Fruit fly (Drosophila melanogaster) whole organism, embryonic: ENCODE results near the gene CG1824.

Experiments
- C15 ChIP-seq: fragments of 200-800 bp; sonication (Bioruptor generic); IDR thresholded peaks from 3 replicates; pipeline ENCODE4 v1.3.6; 2022; ENCODE audit warnings: missing biosample characterization, missing genetic modification characterization
- CG10209 ChIP-seq: fragments of 200-800 bp; sonication (Bioruptor generic); optimal IDR thresholded peaks from 3 replicates; lab custom pipeline; 2017; ENCODE audit warnings: missing biosample characterization, mild to moderate bottlenecking, missing genetic modification characterization, missing genetic modification reagents
- CG10462 ChIP-seq: fragments of 200-800 bp; sonication (Bioruptor generic); optimal IDR thresholded peaks from 2 replicates; lab custom pipeline; 2016; ENCODE audit warnings: missing biosample characterization, missing genetic modification characterization
- CG11456 ChIP-seq: fragments of 200-800 bp; sonication (Bioruptor generic); IDR thresholded peaks from 3 replicates; pipeline ENCODE4 v1.3.6; 2022; ENCODE audit warnings: missing biosample characterization, missing genetic modification characterization
- CG12155 ChIP-seq: fragments of 200-800 bp; sonication (Bioruptor generic); optimal IDR thresholded peaks from 3 replicates; lab custom pipeline; 2016; ENCODE audit warnings: missing biosample characterization, missing genetic modification characterization
- CG12659 ChIP-seq: fragments of 200-800 bp; sonication (Bioruptor generic); optimal IDR thresholded peaks from 3 replicates; lab custom pipeline; 2017; ENCODE audit warnings: mild to moderate bottlenecking, missing biosample characterization, missing genetic modification reagents, missing genetic modification characterization
- CG14014 ChIP-seq: fragments of 200-800 bp; sonication (Bioruptor generic); IDR thresholded peaks from 2 replicates; pipeline ENCODE4 v1.3.6; 2022; ENCODE audit warnings: missing biosample characterization, missing genetic modification characterization
- CG14667 ChIP-seq: fragments of 200-800 bp; sonication (Bioruptor generic); IDR thresholded peaks from 2 replicates; pipeline ENCODE4 v1.3.6; 2022; ENCODE audit warnings: missing biosample characterization, missing genetic modification characterization
- CG15011 ChIP-seq: fragments of 200-800 bp; sonication (Bioruptor generic); optimal IDR thresholded peaks from 3 replicates; lab custom pipeline; 2018; ENCODE audit warnings: missing biosample characterization, mild to moderate bottlenecking, missing genetic modification characterization
- CG15514 ChIP-seq: fragments of 200-800 bp; sonication (Bioruptor generic); optimal IDR thresholded peaks from 3 replicates; lab custom pipeline; 2017; ENCODE audit warnings: missing biosample characterization, missing genetic modification characterization, mild to moderate bottlenecking, moderate library complexity, missing genetic modification reagents
- CG1647 ChIP-seq: fragments of 200-800 bp; sonication (Bioruptor generic); optimal IDR thresholded peaks from 3 replicates; lab custom pipeline; 2016; ENCODE audit warnings: missing biosample characterization, missing genetic modification characterization
- CG2678 ChIP-seq: fragments of 200-800 bp; sonication (Bioruptor generic); optimal IDR thresholded peaks from 3 replicates; lab custom pipeline; 2019; ENCODE audit warnings: missing biosample characterization, mild to moderate bottlenecking, missing genetic modification characterization, moderate library complexity
- CG30403 ChIP-seq: fragments of 200-800 bp; sonication (Bioruptor generic); optimal IDR thresholded peaks from 3 replicates; lab custom pipeline; 2016; ENCODE audit warnings: missing biosample characterization, missing genetic modification characterization
- CG3407 ChIP-seq: fragments of 200-800 bp; sonication (Bioruptor generic); optimal IDR thresholded peaks from 2 replicates; lab custom pipeline; 2018; ENCODE audit warnings: missing biosample characterization, mild to moderate bottlenecking, missing genetic modification characterization
- CG3847 ChIP-seq: fragments of 200-800 bp; sonication (Bioruptor generic); IDR thresholded peaks from 2 replicates; pipeline ENCODE4 v1.3.6; 2022; ENCODE audit warnings: missing biosample characterization, missing genetic modification characterization
- CG6254 ChIP-seq: fragments of 200-800 bp; sonication (Bioruptor generic); optimal IDR thresholded peaks from 3 replicates; lab custom pipeline; 2017; ENCODE audit warnings: mild to moderate bottlenecking, missing biosample characterization, missing genetic modification reagents, missing genetic modification characterization
- CG6689 ChIP-seq: fragments of 200-800 bp; sonication (Bioruptor generic); IDR thresholded peaks from 2 replicates; pipeline ENCODE4 v1.3.6; 2022; ENCODE audit warnings: missing biosample characterization, missing genetic modification characterization
- CG7786 ChIP-seq: fragments of 200-800 bp; sonication (Bioruptor generic); optimal IDR thresholded peaks from 2 replicates; lab custom pipeline; 2016; ENCODE audit warnings: missing biosample characterization, missing genetic modification characterization
- D19A ChIP-seq: fragments of 200-800 bp; optimal IDR thresholded peaks from 3 replicates; lab custom pipeline; 2019; ENCODE audit warnings: missing biosample characterization, mild to moderate bottlenecking, missing genetic modification characterization, moderate library complexity
- Dbx ChIP-seq: fragments of 200-800 bp; sonication (Bioruptor generic); IDR thresholded peaks from 3 replicates; pipeline ENCODE4 v1.3.6; 2022; ENCODE audit warnings: missing biosample characterization, missing genetic modification characterization
- Deaf1 ChIP-seq: fragments of 200-800 bp; optimal IDR thresholded peaks from 3 replicates; lab custom pipeline; 2019; ENCODE audit warnings: missing biosample characterization, mild to moderate bottlenecking, missing genetic modification characterization, moderate library complexity
- H15 ChIP-seq: fragments of 200-800 bp; sonication (Bioruptor generic); IDR thresholded peaks from 3 replicates; pipeline ENCODE4 v1.3.6; 2022; ENCODE audit warnings: missing biosample characterization, missing genetic modification characterization
- H2.0 ChIP-seq: fragments of 200-800 bp; sonication (Bioruptor generic); IDR thresholded peaks from 2 replicates; pipeline ENCODE4 v1.3.6; 2022; ENCODE audit warnings: missing biosample characterization, missing genetic modification characterization
- Hr51 ChIP-seq, 2 experiments: fragments of 200-800 bp; sonication (Bioruptor generic); optimal IDR thresholded peaks; 2 replicates in 1 of 2; 3 replicates in 1 of 2; lab custom pipeline; 2016 to 2018; ENCODE audit warnings: missing biosample characterization in 2 of 2, missing genetic modification characterization in 2 of 2, mild to moderate bottlenecking in 1 of 2, moderate library complexity in 1 of 2
- Mad ChIP-seq: fragments of 200-800 bp; sonication (Bioruptor generic); optimal IDR thresholded peaks from 2 replicates; lab custom pipeline; 2016; ENCODE audit warnings: missing biosample characterization, missing genetic modification characterization
- NC2β ChIP-seq: fragments of 200-800 bp; sonication (Bioruptor generic); optimal IDR thresholded peaks from 2 replicates; lab custom pipeline; 2016; ENCODE audit warnings: missing biosample characterization, missing genetic modification characterization
- Optix ChIP-seq: fragments of 200-800 bp; sonication (Bioruptor generic); IDR thresholded peaks from 3 replicates; pipeline ENCODE4 v1.3.6; 2022; ENCODE audit warnings: missing biosample characterization, missing genetic modification characterization
- PHDP ChIP-seq: fragments of 200-800 bp; sonication (Bioruptor generic); optimal IDR thresholded peaks from 3 replicates; lab custom pipeline; 2018; ENCODE audit warnings: missing biosample characterization, mild to moderate bottlenecking, missing genetic modification characterization, moderate library complexity
- Six4 ChIP-seq: fragments of 200-800 bp; sonication (Bioruptor generic); optimal IDR thresholded peaks from 2 replicates; lab custom pipeline; 2016; ENCODE audit warnings: missing biosample characterization, missing genetic modification characterization
- ap ChIP-seq: fragments of 200-800 bp; sonication (Bioruptor generic); IDR thresholded peaks from 2 replicates; pipeline ENCODE4 v1.3.6; 2022; ENCODE audit warnings: missing biosample characterization, missing genetic modification characterization
- ato ChIP-seq: fragments of 200-800 bp; sonication (Bioruptor generic); IDR thresholded peaks from 2 replicates; pipeline ENCODE4 v1.3.6; 2022; ENCODE audit warnings: missing biosample characterization, missing genetic modification characterization; ENCODE audit not compliant: partially characterized antibody
- caup ChIP-seq: fragments of 200-800 bp; sonication (Bioruptor generic); optimal IDR thresholded peaks from 3 replicates; lab custom pipeline; 2017; ENCODE audit warnings: missing biosample characterization, mild to moderate bottlenecking, missing genetic modification characterization, moderate library complexity; ENCODE audit not compliant: severe bottlenecking
- dati ChIP-seq: fragments of 200-800 bp; sonication (Bioruptor generic); IDR thresholded peaks from 2 replicates; pipeline ENCODE4 v1.3.6; 2022; ENCODE audit warnings: missing biosample characterization, missing genetic modification characterization
- emc ChIP-seq: fragments of 200-800 bp; sonication (Bioruptor generic); optimal IDR thresholded peaks from 2 replicates; lab custom pipeline; 2016; ENCODE audit warnings: missing biosample characterization, missing genetic modification characterization
- fu2 ChIP-seq: fragments of 200-800 bp; sonication (Bioruptor generic); optimal IDR thresholded peaks from 2 replicates; lab custom pipeline; 2016; ENCODE audit warnings: missing biosample characterization, missing genetic modification characterization
- gem ChIP-seq: fragments of 200-800 bp; sonication (Bioruptor generic); optimal IDR thresholded peaks from 2 replicates; lab custom pipeline; 2019; ENCODE audit warnings: missing biosample characterization, mild to moderate bottlenecking, missing genetic modification characterization, moderate library complexity
- hth ChIP-seq: fragments of >200 bp; optimal IDR thresholded peaks from 2 replicates; lab custom pipeline; 2017; ENCODE audit warnings: inconsistent platforms
- jumu ChIP-seq: fragments of 200-800 bp; sonication (Bioruptor generic); optimal IDR thresholded peaks from 3 replicates; lab custom pipeline; 2016; ENCODE audit warnings: missing biosample characterization, missing genetic modification characterization
- kay ChIP-seq: fragments of 200-800 bp; sonication (Bioruptor generic); optimal IDR thresholded peaks from 2 replicates; lab custom pipeline; 2016; ENCODE audit warnings: missing biosample characterization, missing genetic modification characterization
- luna ChIP-seq: fragments of 200-800 bp; sonication (Bioruptor generic); optimal IDR thresholded peaks from 2 replicates; lab custom pipeline; 2016; ENCODE audit warnings: missing biosample characterization, missing genetic modification characterization
- nerfin-1 ChIP-seq: fragments of 200-800 bp; sonication (Bioruptor generic); optimal IDR thresholded peaks from 3 replicates; lab custom pipeline; 2019; ENCODE audit warnings: missing biosample characterization, mild to moderate bottlenecking, missing genetic modification characterization, moderate library complexity
- nerfin-2 ChIP-seq: fragments of 200-800 bp; sonication (Bioruptor generic); IDR thresholded peaks from 2 replicates; pipeline ENCODE4 v1.3.6; 2022; ENCODE audit warnings: missing biosample characterization, missing genetic modification characterization; ENCODE audit not compliant: partially characterized antibody
- nom ChIP-seq: fragments of 200-800 bp; sonication (Bioruptor generic); optimal IDR thresholded peaks from 2 replicates; lab custom pipeline; 2017; ENCODE audit warnings: missing biosample characterization, missing genetic modification characterization, mild to moderate bottlenecking, moderate library complexity, missing genetic modification reagents
- row ChIP-seq: fragments of 200-800 bp; sonication (Bioruptor generic); IDR thresholded peaks from 3 replicates; pipeline ENCODE4 v1.3.6; 2022; ENCODE audit warnings: missing biosample characterization, missing genetic modification characterization
- sima ChIP-seq: fragments of 200-800 bp; sonication (Bioruptor generic); optimal IDR thresholded peaks from 2 replicates; lab custom pipeline; 2016; ENCODE audit warnings: missing biosample characterization, missing genetic modification characterization
- stc ChIP-seq: fragments of 200-800 bp; sonication (Bioruptor generic); IDR thresholded peaks from 2 replicates; pipeline ENCODE4 v1.3.6; 2022; ENCODE audit warnings: missing biosample characterization, missing genetic modification characterization
- zfh2 ChIP-seq: fragments of 200-800 bp; sonication (Bioruptor generic); optimal IDR thresholded peaks from 2 replicates; lab custom pipeline; 2016; ENCODE audit warnings: missing biosample characterization, missing genetic modification characterization

The CG1824 gene

dm6 chrX:12583870-12584390 lies 11.5 kb downstream of the CG1824 start (continued):
- TF ChIP-seq CG10209 (GFP tag; lab: Kevin White, UChicago) (no peak), CG30403 (no peak), sima (GFP tag; lab: Kevin White, UChicago) (no peak), nerfin-1 (peak; percentile 56), CG3407 (GFP tag; lab: Kevin White, UChicago) (no peak), PHDP (tag; lab: Kevin White, UChicago) (peak; percentile 1), zfh2 (GFP tag; lab: Kevin White, UChicago) (no peak), CG2678 (tag; lab: Kevin White, UChicago) (peak; percentile 27), Deaf1 (tag; lab: Kevin White, UChicago) (peak; percentile 85), H15 (GFP tag; lab: Robert Waterston, UW) (0 out of 3 replicates have a peak, but pooled peaks have one; percentile 8)

- TF ChIP-seq CG12155 (GFP tag; lab: Kevin White, UChicago) = peak; percentile 25
- peak; percentile 67 for TF ChIP-seq row (GFP tag; lab: Robert Waterston, UW)
- TF ChIP-seq dati (GFP tag; lab: Robert Waterston, UW) = no peak
- no peak for TF ChIP-seq nerfin-2 (GFP tag; lab: Robert Waterston, UW)
- TF ChIP-seq CG12659 = peak; percentile 86
- TF ChIP-seq CG1647 (GFP tag; lab: Kevin White, UChicago) = peak; percentile 1
- no peak for TF ChIP-seq CG15011 (GFP tag; lab: Kevin White, UChicago)
- peak; percentile 27; the same call in 1 of the 2 replicates for TF ChIP-seq CG14014 (GFP tag; lab: Robert Waterston, UW)
- peak; percentile 42; the same call in 1 of the 2 replicates for TF ChIP-seq ato (GFP tag; lab: Robert Waterston, UW)
- peak; percentile 79 for TF ChIP-seq CG15514
- TF ChIP-seq luna = peak; percentile 15
- peak; percentile 56 for TF ChIP-seq CG6689 (GFP tag; lab: Robert Waterston, UW)
- peak; percentile 72 for TF ChIP-seq gem (tag; lab: Kevin White, UChicago)
- peak; percentile 22 for TF ChIP-seq CG6254 (GFP tag; lab: Kevin White, UChicago)
- no peak for TF ChIP-seq C15 (GFP tag; lab: Robert Waterston, UW)
- TF ChIP-seq D19A = peak; percentile 23
- TF ChIP-seq caup (GFP tag; lab: Kevin White, UChicago) = peak; percentile 75
- peak; percentile 81 for TF ChIP-seq nom (GFP tag; lab: Kevin White, UChicago)
- TF ChIP-seq Six4 = no peak
- TF ChIP-seq NC2β (GFP tag; lab: Kevin White, UChicago) = peak; percentile 49
- TF ChIP-seq H2.0 (GFP tag; lab: Robert Waterston, UW) = no peak
- TF ChIP-seq CG11456 (GFP tag; lab: Robert Waterston, UW) = peak; percentile 67; the same call in 2 of the 3 replicates
- peak; percentile 32; the same call in 1 of the 2 replicates for TF ChIP-seq CG14667 (GFP tag; lab: Robert Waterston, UW)
- peak; percentile 38 for TF ChIP-seq Dbx (GFP tag; lab: Robert Waterston, UW)
- no peak for TF ChIP-seq ap (GFP tag; lab: Robert Waterston, UW)
- TF ChIP-seq CG7786 (GFP tag; lab: Kevin White, UChicago) = no peak
- TF ChIP-seq CG10462 = no peak
- no peak for TF ChIP-seq emc (GFP tag; lab: Kevin White, UChicago)
- no peak for TF ChIP-seq Optix
- no peak for TF ChIP-seq fu2 (GFP tag; lab: Kevin White, UChicago)
- no peak for TF ChIP-seq jumu (GFP tag; lab: Kevin White, UChicago)
- peak; percentile 18 to 45 for TF ChIP-seq Hr51 (GFP tag; optimal IDR thresholded peaks at IDR 0.05; lab: Kevin White, UChicago)
- peak; percentile 56 for TF ChIP-seq CG3847 (GFP tag; lab: Robert Waterston, UW)
- no peak for TF ChIP-seq Mad (GFP tag; lab: Kevin White, UChicago)
- no peak for TF ChIP-seq kay (GFP tag; lab: Kevin White, UChicago)
- no peak; the same call in 1 of the 2 replicates for TF ChIP-seq stc
- no peak for TF ChIP-seq hth (lab: Kevin White, UChicago)
Measured at dm6 chrX:12582984-12583869, 12.2 kb downstream of the CG1824 start, which contains the start of gene Pits. TSS of gene Pits (minus strand) at chrX:12583193.
